Fruit fly (Drosophila melanogaster) ovary, adult (tissue): ENCODE results near the gene CG31178.

Experiments
- CG17801 ChIP-seq: fragments of 200-800 bp; optimal IDR thresholded peaks from 2 replicates; lab custom pipeline; 2019; ENCODE audit warnings: missing biosample characterization, mild to moderate bottlenecking, missing genetic modification characterization, moderate library complexity; ENCODE audit not compliant: partially characterized antibody

The CG31178 gene

dm6 chr3R:21920495-21920894 lies 47.0 kb downstream of the CG31178 start:
- no peak for TF ChIP-seq CG17801 (GFP tag; lab: Kevin White, UChicago)

DNA sequence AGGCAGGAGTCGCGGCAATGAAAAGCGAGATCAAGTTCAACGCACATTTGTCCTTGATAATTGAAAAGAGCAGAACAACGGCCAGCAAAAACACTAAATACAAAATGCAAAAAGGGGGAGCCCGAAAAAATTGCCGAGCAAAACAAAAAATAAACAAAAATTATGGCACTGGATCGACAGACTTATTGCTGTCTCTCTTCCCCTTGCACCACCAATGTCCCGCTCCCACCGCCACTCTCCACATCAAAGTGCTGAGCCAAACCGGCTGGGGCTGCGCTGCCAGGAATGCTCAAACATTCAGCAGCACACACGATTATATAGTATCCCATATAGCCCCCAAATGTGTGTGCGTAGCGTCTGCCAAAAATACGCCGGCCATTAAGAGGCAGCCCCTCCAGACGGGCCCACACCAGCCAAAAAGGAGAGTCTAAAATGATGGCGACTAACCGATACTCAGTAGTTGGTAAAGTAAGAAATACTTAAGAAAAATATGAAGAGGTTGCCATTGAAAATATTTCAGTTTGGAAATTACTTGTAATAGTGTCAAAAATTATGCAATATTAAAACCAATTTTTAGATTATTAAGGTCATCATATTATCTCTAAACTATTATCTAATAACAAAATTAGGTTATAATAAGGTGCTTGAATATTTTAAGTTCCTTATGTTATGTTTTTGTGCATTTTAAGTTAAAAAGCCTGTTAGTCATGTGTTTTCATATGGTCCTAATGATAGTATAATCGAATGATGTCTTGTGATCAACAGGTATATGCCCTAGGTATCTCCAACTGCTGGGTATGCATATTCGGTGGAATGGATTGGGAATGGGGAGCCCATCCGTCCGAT lies 48.0 kb downstream of the CG31178 start:
- TF ChIP-seq CG17801 (GFP tag; lab: Kevin White, UChicago), result no peak

DNA sequence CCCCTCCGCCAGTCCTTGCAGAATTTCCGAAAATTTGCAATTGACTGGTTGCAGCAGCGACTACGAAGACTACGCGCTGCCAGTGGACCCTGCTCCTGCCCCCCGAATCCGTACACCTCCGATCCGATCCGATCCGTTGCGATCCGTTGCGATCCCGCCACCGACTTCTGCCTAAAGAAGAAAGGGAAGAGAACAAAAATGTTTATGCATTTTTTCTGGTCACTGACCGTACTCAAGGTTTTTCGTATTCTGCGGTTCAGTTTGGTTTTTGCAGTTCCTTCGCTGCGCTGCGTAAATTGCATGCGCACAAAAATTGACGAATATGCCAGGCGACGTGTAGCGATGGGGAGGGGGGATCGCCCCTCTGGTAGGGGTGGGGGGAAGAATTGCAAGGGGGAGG lies 48.7 kb downstream of the CG31178 start:
- TF ChIP-seq CG17801 (GFP tag; lab: Kevin White, UChicago), result no peak

dm6 chr3R:21922674-21923323 lies 49.3 kb downstream of the CG31178 start:
- no peak for TF ChIP-seq CG17801 (GFP tag; lab: Kevin White, UChicago)

- no peak for TF ChIP-seq CG17801 (GFP tag; lab: Kevin White, UChicago)
Measured at dm6 chr3R:21923742-21924141, 50.2 kb downstream of the CG31178 start.
